Fruit fly (Drosophila melanogaster) whole organism, prepupa: ENCODE data around the gene T48.

Source experiments
- CG16779 ChIP-seq: fragments of 200-800 bp; sonication (Bioruptor generic); optimal IDR thresholded peaks from 3 replicates; lab custom pipeline; 2017; ENCODE audit warnings: missing biosample characterization, mild to moderate bottlenecking, missing genetic modification characterization
- CG7368 ChIP-seq: fragments of 200-800 bp; sonication (Bioruptor generic); optimal IDR thresholded peaks from 3 replicates; lab custom pipeline; 2016; ENCODE audit warnings: missing biosample characterization, missing genetic modification characterization
- Ets21C ChIP-seq: fragments of 200-800 bp; sonication (Bioruptor generic); optimal IDR thresholded peaks from 3 replicates; lab custom pipeline; 2016; ENCODE audit warnings: missing biosample characterization, missing genetic modification characterization
- Gug ChIP-seq: fragments of 200-800 bp; sonication (Bioruptor generic); IDR thresholded peaks from 2 replicates; pipeline ENCODE4 v1.3.6; 2022; ENCODE audit warnings: missing biosample characterization, missing genetic modification characterization

DNA sequence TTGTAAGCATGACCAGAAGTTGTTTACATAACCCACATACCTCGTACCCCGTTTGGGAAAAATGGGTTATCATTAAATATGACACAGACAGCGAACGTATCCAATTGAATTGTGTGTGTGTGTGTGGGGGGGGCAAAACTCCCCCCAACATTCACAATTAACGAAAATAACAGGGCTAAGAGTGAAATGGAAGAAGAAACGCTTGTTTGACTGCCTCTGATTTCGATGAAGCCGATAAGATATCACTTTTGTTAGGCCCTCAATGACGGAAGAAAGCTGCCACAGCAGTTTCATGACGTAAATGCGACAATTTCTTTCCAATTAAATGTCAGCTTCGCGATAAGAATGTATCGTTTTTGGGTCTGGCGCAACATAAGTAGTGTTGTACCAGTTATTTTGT, 52.4 kb downstream of the T48 start:
- TF ChIP-seq Gug (GFP tag; lab: Robert Waterston, UW) (no peak), CG7368 (GFP tag; lab: Kevin White, UChicago) (no peak), CG16779 (tag; lab: Kevin White, UChicago) (no peak), Ets21C (no peak)
